Worm (Caenorhabditis elegans): ENCODE data around the gene nspe-4.

Gene nspe-4

ce11 chrII:12574668-12575067 lies 37.6 kb upstream of the nspe-4 start, which contains the start of gene Y38E10A.3:
Gene Y38E10A.3, minus strand, starts transcription at chrII:12574768.
- TF ChIP-seq ceh-28 (tag; optimal IDR thresholded peaks at IDR 0.05) (no peak), nhr-12 (tag; optimal IDR thresholded peaks at IDR 0.05) (no peak), ztf-4 (tag; optimal IDR thresholded peaks at IDR 0.05) (no peak), nhr-237 (tag; optimal IDR thresholded peaks at IDR 0.05) (no peak), unc-39 (tag; optimal IDR thresholded peaks at IDR 0.05) (no peak), lin-39 (tag; optimal IDR thresholded peaks at IDR 0.05) (no peak)

- no peak for TF ChIP-seq nfya-1 (tag; optimal IDR thresholded peaks at IDR 0.05; ENCODE audit: insufficient read depth)
- TF ChIP-seq sea-2 (GFP tag; optimal IDR thresholded peaks at IDR 0.05), result no peak
- TF ChIP-seq egl-5 (tag; optimal IDR thresholded peaks at IDR 0.05), result no peak
- no peak for TF ChIP-seq nhr-43 (tag; optimal IDR thresholded peaks at IDR 0.05; ENCODE audit: poor library complexity, severe bottlenecking)
- TF ChIP-seq pqm-1 (tag; optimal IDR thresholded peaks at IDR 0.05), result peak; percentile 74
- no peak for TF ChIP-seq nhr-28 (tag; optimal IDR thresholded peaks at IDR 0.05)
- TF ChIP-seq zag-1 (tag; optimal IDR thresholded peaks at IDR 0.05), result no peak
- no peak for TF ChIP-seq jun-1 (tag; optimal IDR thresholded peaks at IDR 0.05)
- no peak for TF ChIP-seq ztf-11 (tag; optimal IDR thresholded peaks at IDR 0.05)
- TF ChIP-seq elt-2 (tag; optimal IDR thresholded peaks at IDR 0.05), result peak; percentile 74
- TF ChIP-seq nhr-12 (tag; optimal IDR thresholded peaks at IDR 0.05), result no peak
- TF ChIP-seq ceh-28 (tag; optimal IDR thresholded peaks at IDR 0.05), result peak; percentile 27
- TF ChIP-seq elt-1 (tag; optimal IDR thresholded peaks at IDR 0.05), result no peak
- TF ChIP-seq nhr-23 (tag; optimal IDR thresholded peaks at IDR 0.05), result no peak
- no peak for TF ChIP-seq fkh-10 (GFP tag; optimal IDR thresholded peaks at IDR 0.05)
These were observed 34.6 kb upstream of the nspe-4 start, which contains the start of gene clec-8 for ce11 chrII:12577754-12578153. Gene clec-8, minus strand, starts transcription at chrII:12578061.

ce11 chrII:12580952-12581351 lies 31.4 kb upstream of the nspe-4 start, which contains the start of gene clec-4:
Gene clec-4, minus strand, starts transcription at chrII:12581113.
- peak; percentile 63 for TF ChIP-seq pqm-1 (tag; optimal IDR thresholded peaks at IDR 0.05)
- peak; percentile 31 for TF ChIP-seq elt-2 (tag; optimal IDR thresholded peaks at IDR 0.05)
- TF ChIP-seq nhr-12 (tag; optimal IDR thresholded peaks at IDR 0.05), result no peak
- TF ChIP-seq egl-27 (tag; optimal IDR thresholded peaks at IDR 0.05), result no peak
- TF ChIP-seq lsy-12 (tag; optimal IDR thresholded peaks at IDR 0.05), result no peak
- no peak for TF ChIP-seq nhr-23 (tag; optimal IDR thresholded peaks at IDR 0.05)
- no peak for TF ChIP-seq pha-4 (tag; optimal IDR thresholded peaks at IDR 0.05)
- TF ChIP-seq nhr-43 (tag; optimal IDR thresholded peaks at IDR 0.05; ENCODE audit: poor library complexity, severe bottlenecking), result no peak

ce11 chrII:12603667-12604621 lies 8.4 kb upstream of the nspe-4 start, which contains the start of the genes ceh-100 and lips-15:
Gene ceh-100, minus strand, starts transcription at chrII:12603680.
Gene lips-15, plus strand, starts transcription at chrII:12604386.
- TF ChIP-seq nhr-25 (tag; optimal IDR thresholded peaks at IDR 0.05) (peak; percentile 56), lsy-12 (tag; optimal IDR thresholded peaks at IDR 0.05) (no peak), nfya-1 (tag; optimal IDR thresholded peaks at IDR 0.05; ENCODE audit: insufficient read depth) (peak; percentile 46), nhr-23 (tag; optimal IDR thresholded peaks at IDR 0.05) (peak; percentile 0), nhr-28 (tag; optimal IDR thresholded peaks at IDR 0.05) (no peak), egl-5 (tag; optimal IDR thresholded peaks at IDR 0.05) (peak; percentile 37), ama-1 (optimal IDR thresholded peaks at IDR 0.05) (no peak), nhr-43 (tag; optimal IDR thresholded peaks at IDR 0.05; ENCODE audit: poor library complexity, severe bottlenecking) (no peak), nhr-11 (tag; optimal IDR thresholded peaks at IDR 0.05) (no peak), egl-27 (tag; optimal IDR thresholded peaks at IDR 0.05) (no peak), sea-2 (GFP tag; optimal IDR thresholded peaks at IDR 0.05) (no peak), mdl-1 (tag; optimal IDR thresholded peaks at IDR 0.05) (no peak), fkh-2 (tag; optimal IDR thresholded peaks at IDR 0.05) (no peak), zag-1 (tag; optimal IDR thresholded peaks at IDR 0.05) (no peak), skn-1 (tag; optimal IDR thresholded peaks at IDR 0.05) (no peak), ceh-28 (tag; optimal IDR thresholded peaks at IDR 0.05) (peak; percentile 78), snpc-4 (tag; optimal IDR thresholded peaks at IDR 0.05) (no peak), aly-2 (tag; optimal IDR thresholded peaks at IDR 0.05) (no peak), ztf-11 (tag; optimal IDR thresholded peaks at IDR 0.05) (no peak), unc-62 (GFP tag; optimal IDR thresholded peaks at IDR 0.05) (no peak), nhr-67 (tag; optimal IDR thresholded peaks at IDR 0.05) (no peak), fos-1 (tag; optimal IDR thresholded peaks at IDR 0.05) (no peak), elt-3 (tag; optimal IDR thresholded peaks at IDR 0.05) (no peak), elt-1 (tag; optimal IDR thresholded peaks at IDR 0.05) (no peak), nhr-76 (tag; optimal IDR thresholded peaks at IDR 0.05) (no peak), nhr-237 (tag; optimal IDR thresholded peaks at IDR 0.05) (no peak), nhr-77 (tag; optimal IDR thresholded peaks at IDR 0.05) (no peak), lin-15B (tag; optimal IDR thresholded peaks at IDR 0.05) (peak; percentile 81), ceh-16 (tag; optimal IDR thresholded peaks at IDR 0.05) (no peak), unc-39 (tag; optimal IDR thresholded peaks at IDR 0.05) (no peak), elt-2 (tag; optimal IDR thresholded peaks at IDR 0.05) (peak; percentile 5), pha-4 (tag; optimal IDR thresholded peaks at IDR 0.05) (peak; percentile 23), ceh-9 (tag; optimal IDR thresholded peaks at IDR 0.05) (no peak), ztf-4 (tag; optimal IDR thresholded peaks at IDR 0.05) (no peak), tbx-2 (tag; optimal IDR thresholded peaks at IDR 0.05) (no peak), jun-1 (tag; optimal IDR thresholded peaks at IDR 0.05) (no peak), nhr-12 (tag; optimal IDR thresholded peaks at IDR 0.05) (no peak), fkh-10 (GFP tag; optimal IDR thresholded peaks at IDR 0.05) (no peak), mml-1 (tag; optimal IDR thresholded peaks at IDR 0.05) (no peak)
